Worm (Caenorhabditis elegans): ENCODE data around the gene srh-37.

The srh-37 gene

ce11 chrV:491432-491831 is 20.9 kb downstream of the srh-37 start, which contains the start of gene str-196:
TSS of gene str-196 (plus strand) at chrV:491732.
- TF ChIP-seq snpc-4 (GFP tag; optimal IDR thresholded peaks at IDR 0.05) (no peak), snpc-4 (tag; optimal IDR thresholded peaks at IDR 0.05) (no peak), nfyb-1 (GFP tag; IDR thresholded peaks at IDR 0.05) (no peak), dox-1 (GFP tag; IDR thresholded peaks at IDR 0.05) (no peak), ztf-3 (GFP tag; optimal IDR thresholded peaks at IDR 0.05) (no peak), F37B4.10 (GFP tag; IDR thresholded peaks at IDR 0.05) (no peak), zim-3 (tag; optimal IDR thresholded peaks at IDR 0.05) (no peak), egl-18 (GFP tag; IDR thresholded peaks at IDR 0.05) (no peak), hlh-26 (GFP tag; conservative IDR thresholded peaks at IDR 0.05) (no peak), Y53G8AR.9 (GFP tag; conservative IDR thresholded peaks at IDR 0.05) (no peak), egl-44 (GFP tag; IDR thresholded peaks at IDR 0.05) (no peak), tlf-1 (GFP tag; optimal IDR thresholded peaks at IDR 0.05) (no peak), ztf-25 (GFP tag; IDR thresholded peaks at IDR 0.05) (no peak), akir-1 (GFP tag; optimal IDR thresholded peaks at IDR 0.05) (no peak), F22D6.2 (tag; optimal IDR thresholded peaks at IDR 0.05) (no peak), sptf-2 (GFP tag; optimal IDR thresholded peaks at IDR 0.05) (no peak), bed-2 (GFP tag; IDR thresholded peaks at IDR 0.05) (no peak), let-526 (GFP tag; IDR thresholded peaks at IDR 0.05) (no peak), hmg-20 (GFP tag; IDR thresholded peaks at IDR 0.05) (no peak)

DNA sequence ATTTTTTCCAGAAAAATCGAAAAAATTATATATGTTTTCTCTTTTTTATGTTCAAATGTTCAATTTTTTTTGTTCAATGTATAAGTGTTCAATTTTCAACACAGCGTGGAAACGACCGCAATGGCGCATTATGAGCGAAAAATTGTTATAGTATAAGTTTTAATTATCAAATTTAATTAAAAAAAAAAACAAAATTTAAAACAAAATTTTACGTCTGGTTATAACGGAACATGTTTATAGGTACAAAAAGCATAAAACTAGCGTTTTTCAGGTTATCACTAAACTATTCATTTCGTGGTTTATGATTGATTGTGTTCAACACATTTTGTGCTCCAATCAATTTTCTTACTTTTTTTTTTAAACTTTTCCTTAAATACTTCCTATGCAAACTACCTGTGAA is 23.0 kb downstream of the srh-37 start, which contains the start of gene nhr-106:
TSS of gene nhr-106 (plus strand) at position 301 of the 400 bp plus-strand sequence.
- TF ChIP-seq nhr-80 (tag; optimal IDR thresholded peaks at IDR 0.05), result peak; percentile 27
- no peak for TF ChIP-seq hmg-20 (GFP tag; IDR thresholded peaks at IDR 0.05)

- no peak for TF ChIP-seq snpc-4 (GFP tag; optimal IDR thresholded peaks at IDR 0.05)
- TF ChIP-seq snpc-4 (tag; optimal IDR thresholded peaks at IDR 0.05), result peak in 2 of 4 experiments; percentile 57 to 72
- TF ChIP-seq hmg-1.2 (GFP tag; IDR thresholded peaks at IDR 0.05), result peak; percentile 13; the same call in 1 of the 2 replicates
- peak; percentile 58 for TF ChIP-seq zfh-2 (GFP tag; conservative IDR thresholded peaks at IDR 0.05)
- no peak for TF ChIP-seq unc-62 (GFP tag; optimal IDR thresholded peaks at IDR 0.05)
- TF ChIP-seq snpc-1.1 (tag; optimal IDR thresholded peaks at IDR 0.05; ENCODE audit: insufficient read depth), result no peak
Observed at ce11 chrV:487980-488379, 24.3 kb downstream of the srh-37 start.

- no peak for TF ChIP-seq madf-8 (GFP tag; conservative IDR thresholded peaks at IDR 0.05)
- no peak for TF ChIP-seq nhr-80 (tag; optimal IDR thresholded peaks at IDR 0.05)
- no peak for TF ChIP-seq snpc-1.1 (tag; optimal IDR thresholded peaks at IDR 0.05; ENCODE audit: insufficient read depth)
- TF ChIP-seq tbx-9 (tag; optimal IDR thresholded peaks at IDR 0.05; ENCODE audit: borderline replicate concordance), result no peak
- TF ChIP-seq F10E7.11 (tag; optimal IDR thresholded peaks at IDR 0.05), result no peak
- TF ChIP-seq cebp-1 (GFP tag; IDR thresholded peaks at IDR 0.05), result no peak
- no peak for TF ChIP-seq cebp-1 (tag; optimal IDR thresholded peaks at IDR 0.05)
- no peak for TF ChIP-seq Y56A3A.18 (GFP tag; IDR thresholded peaks at IDR 0.05)
- TF ChIP-seq ekl-4 (GFP tag; IDR thresholded peaks at IDR 0.05), result no peak
Observed at ce11 chrV:486684-487083, 25.6 kb downstream of the srh-37 start, which contains the start of gene nhr-211. TSS of gene nhr-211 (plus strand) at chrV:486984.

- TF ChIP-seq snpc-4 (GFP tag; optimal IDR thresholded peaks at IDR 0.05) (no peak), snpc-4 (tag; optimal IDR thresholded peaks at IDR 0.05) (peak in 2 of 4 experiments; percentile 53 to 77), cebp-1 (GFP tag; IDR thresholded peaks at IDR 0.05) (no peak), cebp-1 (tag; optimal IDR thresholded peaks at IDR 0.05) (no peak), rpc-1 (optimal IDR thresholded peaks at IDR 0.05) (no peak), rpc-1 (tag; optimal IDR thresholded peaks at IDR 0.05) (peak; percentile 17), mes-4 (tag; optimal IDR thresholded peaks at IDR 0.05) (no peak), hmg-1.2 (GFP tag; IDR thresholded peaks at IDR 0.05) (peak; percentile 11; the same call in 1 of the 2 replicates), mel-28 (tag; optimal IDR thresholded peaks at IDR 0.05; ENCODE audit: borderline replicate concordance) (no peak), nhr-80 (tag; optimal IDR thresholded peaks at IDR 0.05) (peak; percentile 4)
Observed at ce11 chrV:484285-484890, 27.9 kb downstream of the srh-37 start, which contains the start of gene nhr-212. TSS of gene nhr-212 (plus strand) at chrV:484857.

Data from whole organism, young adult.